Fruit fly (Drosophila melanogaster): ENCODE measurements around the gene Zip99C.
A peak's percentile ranks its signal among the peaks of the same experiment; 100 is the strongest.

Zip99C gene

DNA sequence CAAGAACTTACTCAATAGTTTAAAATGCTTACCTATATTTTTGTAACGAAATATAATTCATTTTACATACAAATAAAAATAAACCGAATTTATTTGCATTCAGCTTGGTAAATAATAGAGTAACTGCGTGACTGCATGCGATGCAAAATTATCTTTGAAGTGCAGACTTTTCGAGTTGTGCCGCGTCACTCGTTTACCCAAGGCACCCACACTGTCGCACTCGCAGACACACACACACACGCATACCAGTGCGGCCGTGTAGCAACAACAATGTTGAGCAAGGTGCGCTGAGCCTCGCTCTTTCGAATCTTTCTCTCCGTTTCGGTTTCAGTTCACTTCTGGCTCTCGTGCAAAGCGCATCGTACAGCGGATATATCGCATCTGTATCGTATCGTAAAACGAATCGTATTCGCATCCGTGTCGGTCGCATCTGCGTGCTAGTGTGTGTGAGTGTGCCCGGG, 8.1 kb upstream of the Zip99C start, which contains the start of gene CG31038 (continued):
- TF ChIP-seq CG7839 (tag; optimal IDR thresholded peaks at IDR 0.05) (no peak), CG12071 (GFP tag; optimal IDR thresholded peaks at IDR 0.05) (peak; percentile 38), sna (GFP tag; IDR thresholded peaks at IDR 0.05; ENCODE audit: partially characterized antibody) (0 out of 2 replicates have a peak, but pooled peaks have one; percentile 30), sens (GFP tag) (peak; percentile 76), CG34422 (GFP tag; IDR thresholded peaks at IDR 0.05) (peak; percentile 71; the same call in 1 of the 3 replicates), CG10431 (GFP tag; optimal IDR thresholded peaks at IDR 0.05) (no peak), Hand (GFP tag; optimal IDR thresholded peaks at IDR 0.05) (no peak), amos (GFP tag; IDR thresholded peaks at IDR 0.05; ENCODE audit: partially characterized antibody) (peak; percentile 39; the same call in 1 of the 2 replicates), kah (GFP tag; optimal IDR thresholded peaks at IDR 0.05) (no peak), CG13287 (GFP tag; IDR thresholded peaks at IDR 0.05; ENCODE audit: partially characterized antibody) (peak; percentile 57; the same call in 1 of the 2 replicates), CG33213 (GFP tag; optimal IDR thresholded peaks at IDR 0.05) (no peak), toy (GFP tag; IDR thresholded peaks at IDR 0.05) (no peak), Lhr (GFP tag; optimal IDR thresholded peaks at IDR 0.05) (no peak), otp (GFP tag; IDR thresholded peaks at IDR 0.05) (peak; percentile 29; the same call in 1 of the 3 replicates), BEAF-32 (GFP tag; optimal IDR thresholded peaks at IDR 0.05) (peak; percentile 13), PHDP (tag; optimal IDR thresholded peaks at IDR 0.05) (no peak), CG31224 (GFP tag; IDR thresholded peaks at IDR 0.05) (no peak), ken (GFP tag; IDR thresholded peaks at IDR 0.05) (no peak), disco-r (GFP tag; optimal IDR thresholded peaks at IDR 0.05) (no peak), Oaz (GFP tag; IDR thresholded peaks at IDR 0.05) (no peak), CG7556 (GFP tag; optimal IDR thresholded peaks at IDR 0.05) (no peak), CG8944 (GFP tag; optimal IDR thresholded peaks at IDR 0.05) (no peak), CG32532 (GFP tag; IDR thresholded peaks at IDR 0.05) (0 out of 2 replicates have a peak, but pooled peaks have one; percentile 15), Sry-β (GFP tag; optimal IDR thresholded peaks at IDR 0.05) (no peak), Fer2 (tag; optimal IDR thresholded peaks at IDR 0.05) (no peak), Rx (GFP tag; IDR thresholded peaks at IDR 0.05) (no peak), odd (GFP tag; optimal IDR thresholded peaks at IDR 0.05) (no peak), CG11723 (GFP tag; optimal IDR thresholded peaks at IDR 0.05) (peak; percentile 38), Dek (tag; optimal IDR thresholded peaks at IDR 0.05) (no peak), shn (GFP tag; optimal IDR thresholded peaks at IDR 0.05) (peak; percentile 23), CG12219 (GFP tag; optimal IDR thresholded peaks at IDR 0.05) (peak; percentile 42), CG12236 (GFP tag; optimal IDR thresholded peaks at IDR 0.05) (no peak), jigr1 (GFP tag; IDR thresholded peaks at IDR 0.05) (no peak), CG10147 (GFP tag; optimal IDR thresholded peaks at IDR 0.05) (no peak), chn (GFP tag; optimal IDR thresholded peaks at IDR 0.05) (peak; percentile 26), CG12104 (GFP tag; optimal IDR thresholded peaks at IDR 0.05) (no peak), CG2199 (GFP tag; IDR thresholded peaks at IDR 0.05) (no peak), tup (GFP tag; optimal IDR thresholded peaks at IDR 0.05) (no peak), knrl (GFP tag; IDR thresholded peaks at IDR 0.05; ENCODE audit: partially characterized antibody) (no peak), CG3407 (GFP tag; optimal IDR thresholded peaks at IDR 0.05) (no peak), CG14667 (GFP tag; IDR thresholded peaks at IDR 0.05) (no peak), stc (GFP tag; IDR thresholded peaks at IDR 0.05) (0 out of 2 replicates have a peak, but pooled peaks have one; percentile 17), CG12299 (tag; optimal IDR thresholded peaks at IDR 0.05) (no peak), Asciz (GFP tag; optimal IDR thresholded peaks at IDR 0.05) (peak; percentile 29), CG8089 (GFP tag; optimal IDR thresholded peaks at IDR 0.05) (no peak), croc (GFP tag; conservative IDR thresholded peaks at IDR 0.05) (no peak), Doc2 (GFP tag; IDR thresholded peaks at IDR 0.05) (no peak), Hmx (GFP tag; optimal IDR thresholded peaks at IDR 0.05) (no peak), Abd-B (GFP tag; optimal IDR thresholded peaks at IDR 0.05) (no peak), ssp (GFP tag; IDR thresholded peaks at IDR 0.05) (no peak), CG18599 (GFP tag; optimal IDR thresholded peaks at IDR 0.05) (peak; percentile 15)

Data from whole organism, embryonic.